Fruit fly (Drosophila melanogaster) whole organism, embryonic: ENCODE results near the gene CG42554.

Experiments used
- CG1024 ChIP-seq: fragments of 200-800 bp; sonication (Bioruptor generic); IDR thresholded peaks from 2 replicates; pipeline ENCODE4 v1.3.6; 2022; ENCODE audit warnings: missing biosample characterization, missing genetic modification characterization
- CG12104 ChIP-seq: fragments of 200-800 bp; sonication (Bioruptor generic); optimal IDR thresholded peaks from 3 replicates; lab custom pipeline; 2016; ENCODE audit warnings: missing biosample characterization, missing genetic modification characterization
- CG13123 ChIP-seq: fragments of 200-800 bp; sonication (Bioruptor generic); optimal IDR thresholded peaks from 2 replicates; lab custom pipeline; 2016; ENCODE audit warnings: missing biosample characterization, missing genetic modification characterization
- CG13287 ChIP-seq: fragments of 200-800 bp; sonication (Bioruptor generic); IDR thresholded peaks from 2 replicates; pipeline ENCODE4 v1.3.6; 2022; ENCODE audit warnings: missing biosample characterization, missing genetic modification characterization; ENCODE audit not compliant: partially characterized antibody
- CG13894 ChIP-seq: fragments of 200-800 bp; sonication (Bioruptor generic); optimal IDR thresholded peaks from 3 replicates; lab custom pipeline; 2018; ENCODE audit warnings: missing biosample characterization, mild to moderate bottlenecking, missing genetic modification characterization, moderate library complexity
- CG15514 ChIP-seq: fragments of 200-800 bp; sonication (Bioruptor generic); optimal IDR thresholded peaks from 3 replicates; lab custom pipeline; 2017; ENCODE audit warnings: missing biosample characterization, missing genetic modification characterization, mild to moderate bottlenecking, moderate library complexity, missing genetic modification reagents
- CG1603 ChIP-seq: fragments of 200-800 bp; sonication (Bioruptor generic); optimal IDR thresholded peaks from 2 replicates; lab custom pipeline; 2019; ENCODE audit warnings: missing biosample characterization, mild to moderate bottlenecking, missing genetic modification characterization, moderate library complexity
- CG16863 ChIP-seq: fragments of 200-800 bp; sonication (Bioruptor generic); optimal IDR thresholded peaks from 3 replicates; lab custom pipeline; 2016; ENCODE audit warnings: missing biosample characterization, missing genetic modification characterization
- CG17385 ChIP-seq: fragments of 200-800 bp; sonication (Bioruptor generic); optimal IDR thresholded peaks from 3 replicates; lab custom pipeline; 2018; ENCODE audit warnings: missing biosample characterization, mild to moderate bottlenecking, missing genetic modification characterization
- CG2199 ChIP-seq: fragments of 200-800 bp; sonication (Bioruptor generic); IDR thresholded peaks from 3 replicates; pipeline ENCODE4 v1.3.6; 2022; ENCODE audit warnings: missing biosample characterization, missing genetic modification characterization
- CG3163 ChIP-seq: fragments of 200-800 bp; sonication (Bioruptor generic); optimal IDR thresholded peaks from 3 replicates; lab custom pipeline; 2016; ENCODE audit warnings: missing biosample characterization, missing genetic modification characterization
- CG32532 ChIP-seq: fragments of 200-800 bp; sonication (Bioruptor generic); IDR thresholded peaks from 2 replicates; pipeline ENCODE4 v1.3.6; 2022; ENCODE audit warnings: missing biosample characterization, missing genetic modification characterization
- CG32772 ChIP-seq: fragments of 200-800 bp; sonication (Bioruptor generic); IDR thresholded peaks from 2 replicates; pipeline ENCODE4 v1.3.6; 2022; ENCODE audit warnings: missing biosample characterization, missing genetic modification characterization
- CG34224 ChIP-seq: fragments of 200-800 bp; sonication (Bioruptor generic); IDR thresholded peaks from 3 replicates; pipeline ENCODE4 v1.3.6; 2022; ENCODE audit warnings: missing biosample characterization, missing genetic modification characterization; ENCODE audit not compliant: partially characterized antibody
- CG3995 ChIP-seq: fragments of 200-800 bp; sonication (Bioruptor generic); optimal IDR thresholded peaks from 3 replicates; lab custom pipeline; 2016; ENCODE audit warnings: missing biosample characterization, missing genetic modification characterization
- CG6254 ChIP-seq: fragments of 200-800 bp; sonication (Bioruptor generic); optimal IDR thresholded peaks from 3 replicates; lab custom pipeline; 2017; ENCODE audit warnings: mild to moderate bottlenecking, missing biosample characterization, missing genetic modification reagents, missing genetic modification characterization
- CG6765 ChIP-seq: fragments of 200-800 bp; sonication (Bioruptor generic); optimal IDR thresholded peaks from 3 replicates; lab custom pipeline; 2017; ENCODE audit warnings: missing biosample characterization, mild to moderate bottlenecking, missing genetic modification characterization
- CG6791 ChIP-seq: fragments of 200-800 bp; sonication (Bioruptor generic); IDR thresholded peaks from 3 replicates; pipeline ENCODE4 v1.3.6; 2022; ENCODE audit warnings: missing biosample characterization, missing genetic modification characterization; ENCODE audit not compliant: partially characterized antibody
- CG7556 ChIP-seq: fragments of 200-800 bp; sonication (Bioruptor generic); optimal IDR thresholded peaks from 2 replicates; lab custom pipeline; 2017; ENCODE audit warnings: missing biosample characterization, mild to moderate bottlenecking, missing genetic modification characterization
- CG8290 ChIP-seq, 3 experiments: fragments of 200-800 bp; sonication (Bioruptor generic); optimal IDR thresholded peaks; 2 replicates each; lab custom pipeline; 2016 to 2019; ENCODE audit warnings: missing biosample characterization in 3 of 3, missing genetic modification characterization in 3 of 3, mild to moderate bottlenecking in 2 of 3, moderate library complexity in 1 of 3
- CTCF ChIP-seq: fragments of 200-800 bp; sonication (Bioruptor generic); optimal IDR thresholded peaks from 2 replicates; lab custom pipeline; 2017; ENCODE audit warnings: missing biosample characterization, mild to moderate bottlenecking, missing genetic modification characterization, moderate library complexity
- Fer1 ChIP-seq: fragments of 200-800 bp; sonication (Bioruptor generic); optimal IDR thresholded peaks from 2 replicates; lab custom pipeline; 2017; ENCODE audit warnings: missing biosample characterization, mild to moderate bottlenecking, missing genetic modification characterization
- Hr78 ChIP-seq, 2 experiments: fragments of 200-800 bp in 1 of 2; fragments of >200 bp in 1 of 2; sonication (Bioruptor generic) in 1 of 2; optimal IDR thresholded peaks; 2 replicates each; lab custom pipeline; 2017 to 2019; ENCODE audit warnings: missing biosample characterization in 2 of 2, missing genetic modification characterization in 2 of 2, mild to moderate bottlenecking in 1 of 2, moderate library complexity in 1 of 2
- Med ChIP-seq: fragments of 200-800 bp; sonication (Bioruptor generic); peaks from one replicate; lab custom pipeline; 2016; ENCODE audit warnings: missing biosample characterization, missing genetic modification characterization, mild to moderate bottlenecking, inconsistent platforms, moderate library complexity
- Pdp1 ChIP-seq, 2 experiments: fragments of 200-800 bp; sonication (Bioruptor generic); optimal IDR thresholded peaks; 3 replicates each; lab custom pipeline; 2016; ENCODE audit warnings: missing biosample characterization in 2 of 2, missing genetic modification characterization in 2 of 2, mild to moderate bottlenecking in 1 of 2, moderate library complexity in 1 of 2
- Poxn ChIP-seq: fragments of 200-800 bp; sonication (Bioruptor generic); IDR thresholded peaks from 2 replicates; pipeline ENCODE4 v1.3.6; 2022; ENCODE audit warnings: missing biosample characterization, missing genetic modification characterization
- Rfx ChIP-seq: fragments of 200-800 bp; sonication (Bioruptor generic); IDR thresholded peaks from 2 replicates; pipeline ENCODE4 v1.3.6; 2022; ENCODE audit warnings: missing biosample characterization, missing genetic modification characterization
- Usf ChIP-seq: fragments of 200-800 bp; sonication (Bioruptor generic); optimal IDR thresholded peaks from 2 replicates; lab custom pipeline; 2017; ENCODE audit warnings: missing genotype, missing biosample characterization, missing genetic modification characterization
- Xrp1 ChIP-seq: fragments of 200-800 bp; sonication (Bioruptor generic); IDR thresholded peaks from 2 replicates; pipeline ENCODE4 v1.3.6; 2022; ENCODE audit warnings: missing biosample characterization, missing genetic modification characterization
- cad ChIP-seq: fragments of >200 bp; optimal IDR thresholded peaks from 2 replicates; lab custom pipeline; 2017; ENCODE audit warnings: missing biosample characterization, missing genetic modification characterization
- chinmo ChIP-seq: fragments of 200-800 bp; sonication (Bioruptor generic); IDR thresholded peaks from 4 replicates; pipeline ENCODE4 v1.3.6; 2022; ENCODE audit warnings: missing biosample characterization, missing genetic modification characterization; ENCODE audit not compliant: partially characterized antibody
- da ChIP-seq: fragments of 200-800 bp; sonication (Bioruptor generic); optimal IDR thresholded peaks from 2 replicates; lab custom pipeline; 2016; ENCODE audit warnings: missing biosample characterization, missing genetic modification characterization
- fd96Cb ChIP-seq: fragments of 200-800 bp; sonication (Bioruptor generic); optimal IDR thresholded peaks from 2 replicates; lab custom pipeline; 2018; ENCODE audit warnings: missing biosample characterization, mild to moderate bottlenecking, missing genetic modification characterization, moderate library complexity
- gsb-n ChIP-seq: fragments of 200-800 bp; sonication (Bioruptor generic); optimal IDR thresholded peaks from 3 replicates; lab custom pipeline; 2018; ENCODE audit warnings: missing biosample characterization, mild to moderate bottlenecking, missing genetic modification characterization
- insv ChIP-seq, 2 experiments: fragments of 200-800 bp; sonication (Bioruptor generic); optimal IDR thresholded peaks; 3 replicates each; lab custom pipeline; 2016 to 2018; ENCODE audit warnings: missing biosample characterization in 2 of 2, missing genetic modification characterization in 2 of 2
- lov ChIP-seq, 2 experiments: fragments of 200-800 bp in 1 of 2; fragments of >200 bp in 1 of 2; sonication (Bioruptor generic) in 1 of 2; IDR thresholded peaks in 1 of 2; optimal IDR thresholded peaks in 1 of 2; 2 replicates in 1 of 2; 3 replicates in 1 of 2; pipeline versions ENCODE4 v1.3.6 to Lab custom; 2017 to 2022; ENCODE audit warnings: missing biosample characterization in 1 of 2, missing genetic modification characterization in 1 of 2
- luna ChIP-seq: fragments of 200-800 bp; sonication (Bioruptor generic); optimal IDR thresholded peaks from 2 replicates; lab custom pipeline; 2016; ENCODE audit warnings: missing biosample characterization, missing genetic modification characterization
- mirr ChIP-seq: fragments of 200-800 bp; sonication (Bioruptor generic); optimal IDR thresholded peaks from 3 replicates; lab custom pipeline; 2018; ENCODE audit warnings: missing biosample characterization, mild to moderate bottlenecking, missing genetic modification characterization
- pros ChIP-seq: fragments of 200-800 bp; sonication (Bioruptor generic); optimal IDR thresholded peaks from 3 replicates; lab custom pipeline; 2019; ENCODE audit warnings: missing biosample characterization, mild to moderate bottlenecking, missing genetic modification characterization, moderate library complexity
- run ChIP-seq: fragments of 200-800 bp; sonication (Bioruptor generic); optimal IDR thresholded peaks from 3 replicates; lab custom pipeline; 2018; ENCODE audit warnings: missing biosample characterization, mild to moderate bottlenecking, missing genetic modification characterization
- sc ChIP-seq, 3 experiments: fragments of >200 bp in 2 of 3; fragments of 200-800 bp in 1 of 3; sonication (Bioruptor generic) in 1 of 3; optimal IDR thresholded peaks; 2 replicates in 2 of 3; 3 replicates in 1 of 3; lab custom pipeline; 2017; ENCODE audit warnings: mild to moderate bottlenecking in 1 of 3, missing biosample characterization in 1 of 3, missing genetic modification characterization in 1 of 3, missing genetic modification reagents in 1 of 3
- seq ChIP-seq: fragments of 200-800 bp; sonication (Bioruptor generic); IDR thresholded peaks from 2 replicates; pipeline ENCODE4 v1.3.6; 2022; ENCODE audit warnings: missing biosample characterization, missing genetic modification characterization
- sim ChIP-seq: fragments of 200-800 bp; sonication (Bioruptor generic); IDR thresholded peaks from 2 replicates; pipeline ENCODE4 v1.3.6; 2022; ENCODE audit warnings: missing biosample characterization, missing genetic modification characterization
- slp2 ChIP-seq: fragments of 200-800 bp; sonication (Bioruptor generic); optimal IDR thresholded peaks from 2 replicates; lab custom pipeline; 2016; ENCODE audit warnings: missing biosample characterization, missing genetic modification characterization
- toy ChIP-seq: fragments of 200-800 bp; sonication (Bioruptor generic); IDR thresholded peaks from 2 replicates; pipeline ENCODE4 v1.3.6; 2022; ENCODE audit warnings: missing biosample characterization, missing genetic modification characterization
- vnd ChIP-seq: fragments of 200-800 bp; sonication (Bioruptor generic); IDR thresholded peaks from 3 replicates; pipeline ENCODE4 v1.3.6; 2022; ENCODE audit warnings: missing biosample characterization, missing genetic modification characterization; ENCODE audit not compliant: partially characterized antibody

Gene CG42554

dm6 chr3L:882236-882891 is 46.9 kb downstream of the CG42554 start (continued):
- TF ChIP-seq CG6254 (GFP tag; lab: Kevin White, UChicago) (peak; percentile 13), CG3995 (GFP tag; lab: Kevin White, UChicago) (no peak), Med (no peak), seq (GFP tag; lab: Robert Waterston, UW) (no peak), Fer1 (GFP tag; lab: Kevin White, UChicago) (peak; percentile 16), run (tag; lab: Kevin White, UChicago) (no peak), CG16863 (GFP tag; lab: Kevin White, UChicago) (no peak), CG12104 (peak; percentile 18), CG1603 (tag; lab: Kevin White, UChicago) (no peak), CG8290 (GFP tag; optimal IDR thresholded peaks at IDR 0.05; lab: Kevin White, UChicago) (peak; percentile 73), CG8290 (tag; optimal IDR thresholded peaks at IDR 0.05; lab: Kevin White, UChicago) (peak in 1 of 2 experiments; percentile 32), CG7556 (GFP tag; lab: Kevin White, UChicago) (peak; percentile 38), CG34224 (GFP tag; lab: Robert Waterston, UW) (no peak), vnd (GFP tag; lab: Robert Waterston, UW) (no peak), CG13123 (no peak), CG32772 (peak; percentile 7; the same call in 1 of the 2 replicates), sim (GFP tag; lab: Robert Waterston, UW) (no peak), insv (GFP tag; optimal IDR thresholded peaks at IDR 0.05; lab: Kevin White, UChicago) (no peak), fd96Cb (tag; lab: Kevin White, UChicago) (peak; percentile 26), Pdp1 (GFP tag; optimal IDR thresholded peaks at IDR 0.05; lab: Kevin White, UChicago) (peak in 1 of 2 experiments; percentile 81), toy (GFP tag; lab: Robert Waterston, UW) (no peak), Xrp1 (no peak)

dm6 chr3L:882892-883255 is 47.4 kb downstream of the CG42554 start:
- TF ChIP-seq Usf (no peak), mirr (GFP tag; lab: Kevin White, UChicago) (peak; percentile 34), da (GFP tag; lab: Kevin White, UChicago) (no peak), Poxn (GFP tag; lab: Robert Waterston, UW) (no peak), CTCF (peak; percentile 91), CG3163 (peak; percentile 94), CG6791 (GFP tag; lab: Robert Waterston, UW) (peak; percentile 45; the same call in 1 of the 3 replicates), CG13894 (tag; lab: Kevin White, UChicago) (peak; percentile 94), Hr78 (GFP tag; optimal IDR thresholded peaks at IDR 0.05; lab: Kevin White, UChicago) (peak in 1 of 2 experiments; percentile 51), gsb-n (tag; lab: Kevin White, UChicago) (no peak), Rfx (GFP tag; lab: Robert Waterston, UW) (0 out of 2 replicates have a peak, but pooled peaks have one; percentile 29), CG2199 (GFP tag; lab: Robert Waterston, UW) (0 out of 3 replicates have a peak, but pooled peaks have one; percentile 11), seq (GFP tag; lab: Robert Waterston, UW) (peak; percentile 38; the same call in 1 of the 2 replicates), CG8290 (GFP tag; optimal IDR thresholded peaks at IDR 0.05; lab: Kevin White, UChicago) (no peak), CG8290 (tag; optimal IDR thresholded peaks at IDR 0.05; lab: Kevin White, UChicago) (peak in 1 of 2 experiments; percentile 19), CG15514 (GFP tag; lab: Kevin White, UChicago) (peak; percentile 7), pros (GFP tag; lab: Kevin White, UChicago) (peak; percentile 81), slp2 (GFP tag; lab: Kevin White, UChicago) (no peak), CG13287 (GFP tag; lab: Robert Waterston, UW) (peak; percentile 6; the same call in 1 of the 2 replicates), CG6765 (GFP tag; lab: Kevin White, UChicago) (no peak), CG32532 (GFP tag; lab: Robert Waterston, UW) (peak; percentile 19; the same call in 1 of the 2 replicates), CG17385 (GFP tag; lab: Kevin White, UChicago) (peak; percentile 85), sc (optimal IDR thresholded peaks at IDR 0.05; lab: Kevin White, UChicago) (no peak), sc (GFP tag; optimal IDR thresholded peaks at IDR 0.05; lab: Kevin White, UChicago) (no peak), luna (GFP tag; lab: Kevin White, UChicago) (no peak), CG1024 (GFP tag; lab: Robert Waterston, UW) (peak; percentile 41; the same call in 1 of the 2 replicates), cad (GFP tag; lab: Kevin White, UChicago) (no peak), chinmo (0 out of 4 replicates have a peak, but pooled peaks have one; percentile 19), lov (optimal IDR thresholded peaks at IDR 0.05; lab: Kevin White, UChicago) (no peak), lov (GFP tag; IDR thresholded peaks at IDR 0.05; lab: Robert Waterston, UW) (0 out of 3 replicates have a peak, but pooled peaks have one; percentile 7)
